Fruit fly (Drosophila melanogaster) whole organism: ENCODE data around the gene mus301.

ENCODE experiments used
- pan ChIP-seq: fragments of >200 bp; optimal IDR thresholded peaks from 2 replicates; lab custom pipeline; 2017
- psq ChIP-seq: fragments of >200 bp; optimal IDR thresholded peaks from 2 replicates; lab custom pipeline; 2017
- usp ChIP-seq: fragments of >200 bp; optimal IDR thresholded peaks from 2 replicates; lab custom pipeline; 2017; ENCODE audit warnings: missing biosample characterization, missing genetic modification characterization, mixed read lengths

dm6 chr3L:8158715-8159380 lies 21.2 kb downstream of the mus301 start, which contains the start of gene CG42445:
- TF ChIP-seq psq (lab: Kevin White, UChicago): no peak
- TF ChIP-seq usp (GFP tag; lab: Kevin White, UChicago): no peak
- no peak for TF ChIP-seq pan
